Worm (Caenorhabditis elegans): ENCODE results near the gene Y75B8A.23.

DNA sequence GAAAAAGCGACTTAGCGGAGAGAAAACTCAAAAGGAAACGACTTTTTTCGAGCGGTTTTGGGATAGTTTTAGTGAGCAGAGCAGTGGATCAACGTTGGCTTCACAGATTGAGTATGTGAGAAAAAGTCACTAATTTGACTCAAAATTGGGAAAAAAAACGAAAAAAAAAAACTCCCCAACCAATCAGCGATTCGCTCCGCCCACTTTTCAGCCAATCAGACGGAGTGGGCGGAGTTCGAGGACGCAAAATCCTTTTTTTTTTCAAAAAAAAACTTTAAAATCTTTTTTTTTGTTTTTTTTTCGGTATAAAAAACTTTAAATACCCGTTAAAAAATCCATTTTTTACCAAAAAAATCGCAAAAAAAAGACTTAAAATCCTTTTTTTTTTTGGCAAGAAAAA is 29.6 kb upstream of the Y75B8A.23 start:
- no peak for TF ChIP-seq ref-1 (GFP tag; conservative IDR thresholded peaks at IDR 0.05)
- TF ChIP-seq tab-1 (GFP tag; IDR thresholded peaks at IDR 0.05), result no peak
- no peak for TF ChIP-seq klf-2 (GFP tag; conservative IDR thresholded peaks at IDR 0.05)

Data from whole organism, midembryonic.